Worm (Caenorhabditis elegans) whole organism, mixed stage, embryonic: ENCODE data around the gene rfip-2.

Experiments used
- elt-1 ChIP-seq: sonication (generic microtip); optimal IDR thresholded peaks from 2 replicates; lab custom pipeline; 2017; ENCODE audit warnings: missing genetic modification characterization, mild to moderate bottlenecking, missing compliant biosample characterization, antibody characterized with exemption, moderate library complexity, borderline replicate concordance; ENCODE audit not compliant: insufficient read depth
- nhr-12 ChIP-seq: fragments of 150-350 bp; optimal IDR thresholded peaks from 2 replicates; lab custom pipeline; 2014; ENCODE audit warnings: missing biosample characterization, missing genetic modification characterization
- nhr-28 ChIP-seq: fragments of 150-350 bp; optimal IDR thresholded peaks from 2 replicates; lab custom pipeline; 2014; ENCODE audit warnings: missing biosample characterization, missing genetic modification characterization
- nhr-76 ChIP-seq: sonication (generic microtip); optimal IDR thresholded peaks from 2 replicates; lab custom pipeline; 2017; ENCODE audit warnings: missing biosample characterization, missing genetic modification characterization
- pha-4 ChIP-seq: fragments of 150-350 bp; optimal IDR thresholded peaks from 2 replicates; lab custom pipeline; 2018; ENCODE audit warnings: missing biosample characterization, missing genetic modification reagents, missing genetic modification characterization
- ztf-11 ChIP-seq: fragments of 150-350 bp; optimal IDR thresholded peaks from 2 replicates; lab custom pipeline; 2014; ENCODE audit warnings: missing biosample characterization, missing genetic modification characterization

- no peak for TF ChIP-seq nhr-76
- TF ChIP-seq ztf-11 (tag; lab: Kevin White, UChicago): no peak
- TF ChIP-seq elt-1: no peak
- no peak for TF ChIP-seq nhr-12
- no peak for TF ChIP-seq pha-4 (tag; lab: Kevin White, UChicago)
- no peak for TF ChIP-seq nhr-28 (tag; lab: Kevin White, UChicago)
Observed at ce11 chrII:684811-685210, 38.8 kb upstream of the rfip-2 start, which contains the start of gene T02H6.5.
